ENCODE assay signal across 2 worm cellular contexts in genomic region chrIII:8824556-8824955, ce11.
A peak's percentile ranks its signal among the peaks of the same experiment; 100 is the strongest.
TF ChIP-seq lines count a peak whose summit lies in the region.

No protein-coding gene starts in this region.

TF ChIP-seq in whole organism, L4 larva, 104 proteins besides CTCF, POLR2A, EP300 and RAD21:
- no peak for TF ChIP-seq ceh-44 (GFP tag; IDR thresholded peaks at IDR 0.05; lab: Robert Waterston, UW)
- TF ChIP-seq aha-1 (tag; lab: Kevin White, UChicago) = peak; percentile 93

TF ChIP-seq in whole organism, young adult, 124 proteins besides CTCF, POLR2A, EP300 and RAD21:
- TF ChIP-seq ekl-4 (GFP tag; IDR thresholded peaks at IDR 0.05; lab: Robert Waterston, UW) (no peak), Y53G8AR.9 (GFP tag; conservative IDR thresholded peaks at IDR 0.05; lab: Robert Waterston, UW) (0 out of 2 replicates have a peak, but pooled peaks have one; percentile 19)
